Fruit fly (Drosophila melanogaster) whole organism, prepupa: ENCODE measurements around the gene CG3558.

Experiments
- Met ChIP-seq: fragments of 200-800 bp; sonication (Bioruptor generic); optimal IDR thresholded peaks from 3 replicates; lab custom pipeline; 2016; ENCODE audit warnings: missing biosample characterization, missing genetic modification characterization
- lz ChIP-seq: fragments of 200-800 bp; sonication (Bioruptor generic); optimal IDR thresholded peaks from 3 replicates; lab custom pipeline; 2016; ENCODE audit warnings: missing biosample characterization, missing genetic modification characterization

DNA sequence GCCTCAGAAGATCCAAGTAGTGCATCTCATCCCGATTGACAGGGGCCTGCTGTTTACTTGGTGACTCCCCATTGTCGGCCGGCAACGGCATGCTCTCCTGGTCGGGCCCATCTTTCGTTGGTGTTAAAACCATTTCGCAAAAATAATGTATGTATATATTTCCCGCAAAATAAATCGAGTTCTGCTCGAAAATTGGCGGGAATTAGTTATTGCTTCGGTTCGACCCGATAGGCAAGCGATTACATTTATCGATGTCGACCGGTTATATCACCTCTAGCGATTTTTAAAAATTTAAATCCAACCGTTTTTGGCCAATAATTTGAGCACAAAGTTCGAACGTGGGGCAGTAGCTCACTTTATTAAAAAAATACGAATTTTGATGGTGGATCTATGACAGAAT lies 23.2 kb upstream of the CG3558 start, which contains the start of gene Ts:
- TF ChIP-seq lz (GFP tag; lab: Kevin White, UChicago), result no peak
- no peak for TF ChIP-seq Met (GFP tag; lab: Kevin White, UChicago)
